Worm (Caenorhabditis elegans): ENCODE measurements around the gene Y1B5A.1.
A peak's percentile ranks its signal among the peaks of the same experiment; 100 is the strongest.

Y1B5A.1 gene

ce11 chrX:7068400-7068799, 16.8 kb upstream of the Y1B5A.1 start, which contains the start of gene pdi-6:
Gene pdi-6 (minus strand): TSS chrX:7068563.
- TF ChIP-seq bed-2 (GFP tag; IDR thresholded peaks at IDR 0.05): 0 out of 2 replicates have a peak, but pooled peaks have one; percentile 16
- peak; percentile 87 for TF ChIP-seq ets-4 (GFP tag; optimal IDR thresholded peaks at IDR 0.05)
- peak; percentile 87 for TF ChIP-seq K12H6.12 (tag; optimal IDR thresholded peaks at IDR 0.05)
- TF ChIP-seq B0035.1 (tag; optimal IDR thresholded peaks at IDR 0.05): peak; percentile 25
- TF ChIP-seq sptf-2 (GFP tag; optimal IDR thresholded peaks at IDR 0.05): peak; percentile 43
- peak; percentile 38 for TF ChIP-seq F22D6.2 (tag; optimal IDR thresholded peaks at IDR 0.05)
- TF ChIP-seq dpl-1 (GFP tag; optimal IDR thresholded peaks at IDR 0.05): peak; percentile 11
- TF ChIP-seq sea-2 (GFP tag; IDR thresholded peaks at IDR 0.05): no peak
- TF ChIP-seq ztf-25 (GFP tag; IDR thresholded peaks at IDR 0.05): no peak
- no peak for TF ChIP-seq lsl-1 (GFP tag; optimal IDR thresholded peaks at IDR 0.05)
- TF ChIP-seq madf-10 (tag; optimal IDR thresholded peaks at IDR 0.05): peak; percentile 73
- TF ChIP-seq lin-40 (tag; optimal IDR thresholded peaks at IDR 0.05): no peak
- peak; percentile 43 for TF ChIP-seq nhr-90 (tag; optimal IDR thresholded peaks at IDR 0.05)
- TF ChIP-seq gei-17 (GFP tag; optimal IDR thresholded peaks at IDR 0.05): peak; percentile 63
- no peak for TF ChIP-seq snpc-4 (GFP tag; optimal IDR thresholded peaks at IDR 0.05)
- peak in 1 of 4 experiments; percentile 64 for TF ChIP-seq snpc-4 (tag; optimal IDR thresholded peaks at IDR 0.05)
- peak; percentile 23 for TF ChIP-seq chd-7 (tag; optimal IDR thresholded peaks at IDR 0.05)
- TF ChIP-seq hlh-12 (tag; optimal IDR thresholded peaks at IDR 0.05): no peak
- peak; percentile 98 for TF ChIP-seq cebp-1 (GFP tag; IDR thresholded peaks at IDR 0.05)
- TF ChIP-seq cebp-1 (tag; optimal IDR thresholded peaks at IDR 0.05): peak; percentile 99
- no peak for TF ChIP-seq F10E7.11 (tag; optimal IDR thresholded peaks at IDR 0.05)
- TF ChIP-seq lag-1 (GFP tag; IDR thresholded peaks at IDR 0.05): no peak
- peak; percentile 30 for TF ChIP-seq akir-1 (GFP tag; optimal IDR thresholded peaks at IDR 0.05)
- no peak for TF ChIP-seq F55B11.4 (tag; optimal IDR thresholded peaks at IDR 0.05; ENCODE audit: borderline replicate concordance, insufficient read depth)
- peak; percentile 65 for TF ChIP-seq ztf-18 (tag; optimal IDR thresholded peaks at IDR 0.05)
- no peak for TF ChIP-seq egl-44 (GFP tag; IDR thresholded peaks at IDR 0.05)
- TF ChIP-seq zfh-2 (GFP tag; conservative IDR thresholded peaks at IDR 0.05): peak; percentile 94
- TF ChIP-seq fkh-3 (tag; optimal IDR thresholded peaks at IDR 0.05): no peak
- peak; percentile 15 for TF ChIP-seq ztf-22 (GFP tag; optimal IDR thresholded peaks at IDR 0.05)
- TF ChIP-seq lsy-27 (tag; optimal IDR thresholded peaks at IDR 0.05; ENCODE audit: borderline replicate concordance, insufficient read depth): no peak
- no peak for TF ChIP-seq bed-1 (GFP tag; IDR thresholded peaks at IDR 0.05)
- no peak for TF ChIP-seq tbp1 (GFP tag; optimal IDR thresholded peaks at IDR 0.05)
- TF ChIP-seq snpc-1.1 (tag; optimal IDR thresholded peaks at IDR 0.05; ENCODE audit: insufficient read depth): no peak
- TF ChIP-seq C06A6.2 (GFP tag; conservative IDR thresholded peaks at IDR 0.05): peak; percentile 68
- TF ChIP-seq snpc-3.4 (tag; optimal IDR thresholded peaks at IDR 0.05): no peak
- peak; percentile 52 for TF ChIP-seq atf-7 (tag; optimal IDR thresholded peaks at IDR 0.05)
- peak; percentile 20; the same call in 1 of the 2 replicates for TF ChIP-seq ekl-4 (GFP tag; IDR thresholded peaks at IDR 0.05)
- no peak for TF ChIP-seq Y95B8A.8 (GFP tag; IDR thresholded peaks at IDR 0.05)
- TF ChIP-seq K11D2.4 (GFP tag; IDR thresholded peaks at IDR 0.05): peak; percentile 84
- TF ChIP-seq zim-3 (tag; optimal IDR thresholded peaks at IDR 0.05): no peak
- TF ChIP-seq rcor-1 (GFP tag; IDR thresholded peaks at IDR 0.05): peak; percentile 43; the same call in 1 of the 2 replicates
- peak; percentile 43 for TF ChIP-seq lin-54 (GFP tag; optimal IDR thresholded peaks at IDR 0.05)
- TF ChIP-seq let-607 (tag; optimal IDR thresholded peaks at IDR 0.05): peak; percentile 95
- no peak for TF ChIP-seq ztf-3 (GFP tag; optimal IDR thresholded peaks at IDR 0.05)
- peak; percentile 98 for TF ChIP-seq mcd-1 (GFP tag; IDR thresholded peaks at IDR 0.05)
- TF ChIP-seq lin-26 (GFP tag; IDR thresholded peaks at IDR 0.05): 0 out of 2 replicates have a peak, but pooled peaks have one; percentile 22
- peak; percentile 50 for TF ChIP-seq somi-1 (GFP tag; optimal IDR thresholded peaks at IDR 0.05)
- TF ChIP-seq let-526 (GFP tag; IDR thresholded peaks at IDR 0.05): peak; percentile 86
